Fruit fly (Drosophila melanogaster) whole organism, wandering third instar larva: ENCODE measurements around the gene Dr.

Experiments
- HLH106 ChIP-seq: fragments of 200-800 bp; optimal IDR thresholded peaks from 3 replicates; lab custom pipeline; 2019; ENCODE audit warnings: missing biosample characterization, mild to moderate bottlenecking, missing genetic modification characterization, moderate library complexity
- Myc ChIP-seq: fragments of >200 bp; optimal IDR thresholded peaks from 2 replicates; lab custom pipeline; 2017
- Rel ChIP-seq, 2 experiments: fragments of 200-800 bp; sonication (Bioruptor generic) in 1 of 2; optimal IDR thresholded peaks; 2 replicates in 1 of 2; 3 replicates in 1 of 2; lab custom pipeline; 2016 to 2019; ENCODE audit warnings: mild to moderate bottlenecking in 2 of 2, missing biosample characterization in 2 of 2, missing genetic modification characterization in 2 of 2, moderate library complexity in 1 of 2
- fru ChIP-seq: fragments of 200-800 bp; sonication (Bioruptor generic); optimal IDR thresholded peaks from 3 replicates; lab custom pipeline; 2016; ENCODE audit warnings: missing biosample characterization, mild to moderate bottlenecking, missing genetic modification characterization
- psq ChIP-seq: fragments of 200-800 bp; sonication (Bioruptor generic); optimal IDR thresholded peaks from 3 replicates; lab custom pipeline; 2017; ENCODE audit warnings: missing biosample characterization, mild to moderate bottlenecking, missing genetic modification characterization, moderate library complexity
- tai ChIP-seq: sonication (Bioruptor generic); optimal IDR thresholded peaks from 2 replicates; lab custom pipeline; 2016; ENCODE audit warnings: missing biosample characterization, missing genetic modification characterization

DNA sequence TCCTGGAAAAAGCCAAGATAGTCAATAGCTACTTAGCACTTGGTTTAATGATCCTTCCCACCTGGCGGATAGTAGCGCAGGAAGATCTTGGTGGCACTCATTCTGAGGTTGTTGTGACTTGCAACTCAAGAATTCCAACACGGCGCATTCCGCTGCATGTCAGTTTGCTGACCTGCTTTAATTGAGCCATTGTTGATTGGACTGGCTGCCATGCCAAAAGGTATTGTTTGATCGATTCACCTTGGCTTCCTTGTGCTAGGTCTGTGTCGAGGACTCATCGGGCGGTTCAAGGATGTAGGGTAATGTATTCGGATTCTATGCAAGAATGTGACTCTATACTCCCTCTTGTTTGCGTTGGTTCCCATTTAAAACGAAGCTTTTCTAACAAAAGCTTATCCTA, 44.6 kb downstream of the Dr start, which contains the start of gene CG7568:
- TF ChIP-seq HLH106 (tag; lab: Kevin White, UChicago): no peak
- TF ChIP-seq Myc (lab: Kevin White, UChicago): no peak
- TF ChIP-seq Rel (GFP tag; optimal IDR thresholded peaks at IDR 0.05; lab: Kevin White, UChicago): no peak
- no peak for TF ChIP-seq Rel (tag; optimal IDR thresholded peaks at IDR 0.05; lab: Kevin White, UChicago)
- no peak for TF ChIP-seq fru (GFP tag; lab: Kevin White, UChicago)
- no peak for TF ChIP-seq psq (GFP tag; lab: Kevin White, UChicago)
- TF ChIP-seq tai (GFP tag; lab: Kevin White, UChicago): no peak
